Fruit fly (Drosophila melanogaster) whole organism, embryonic: ENCODE data around the gene Hgsnat.

ENCODE experiments used
- ATbp ChIP-seq: fragments of 200-800 bp; sonication (Bioruptor generic); optimal IDR thresholded peaks from 2 replicates; lab custom pipeline; 2017; ENCODE audit warnings: missing biosample characterization, mild to moderate bottlenecking, missing genetic modification characterization, missing genetic modification reagents
- CG1024 ChIP-seq: fragments of 200-800 bp; sonication (Bioruptor generic); IDR thresholded peaks from 2 replicates; pipeline ENCODE4 v1.3.6; 2022; ENCODE audit warnings: missing biosample characterization, missing genetic modification characterization
- CG31388 ChIP-seq: fragments of 200-800 bp; sonication (Bioruptor generic); optimal IDR thresholded peaks from 2 replicates; lab custom pipeline; 2016; ENCODE audit warnings: missing biosample characterization, missing genetic modification characterization
- Dll ChIP-seq: fragments of 200-800 bp; sonication (Bioruptor generic); IDR thresholded peaks from 4 replicates; pipeline ENCODE4 v1.3.6; 2022; ENCODE audit warnings: missing biosample characterization, missing genetic modification characterization; ENCODE audit not compliant: partially characterized antibody
- ERR ChIP-seq: fragments of 200-800 bp; sonication (Bioruptor generic); optimal IDR thresholded peaks from 2 replicates; lab custom pipeline; 2016; ENCODE audit warnings: missing biosample characterization, missing genetic modification characterization
- cg ChIP-seq: fragments of 200-800 bp; sonication (Bioruptor generic); optimal IDR thresholded peaks from 3 replicates; lab custom pipeline; 2019; ENCODE audit warnings: missing biosample characterization, mild to moderate bottlenecking, missing genetic modification characterization, moderate library complexity
- luna ChIP-seq: fragments of 200-800 bp; sonication (Bioruptor generic); optimal IDR thresholded peaks from 2 replicates; lab custom pipeline; 2016; ENCODE audit warnings: missing biosample characterization, missing genetic modification characterization
- sisA ChIP-seq: fragments of 200-800 bp; sonication (Bioruptor generic); IDR thresholded peaks from 2 replicates; pipeline ENCODE4 v1.3.6; 2022; ENCODE audit warnings: missing biosample characterization, missing genetic modification characterization

dm6 chrX:4943505-4943904 is 25.0 kb downstream of the Hgsnat start:
- no peak for TF ChIP-seq Dll (GFP tag; lab: Robert Waterston, UW)
- no peak for TF ChIP-seq CG1024 (GFP tag; lab: Robert Waterston, UW)
- TF ChIP-seq CG31388 (GFP tag; lab: Kevin White, UChicago) = no peak
- no peak for TF ChIP-seq sisA (GFP tag; lab: Robert Waterston, UW)
- no peak for TF ChIP-seq ATbp
- no peak for TF ChIP-seq luna (GFP tag; lab: Kevin White, UChicago)
- TF ChIP-seq cg = no peak
- no peak for TF ChIP-seq ERR (GFP tag; lab: Kevin White, UChicago)
